Fruit fly (Drosophila melanogaster) whole organism, embryonic: ENCODE measurements around the gene galene.

ENCODE experiments used
- Ada2b ChIP-seq: fragments of 200-800 bp; sonication (Bioruptor generic); IDR thresholded peaks from 2 replicates; pipeline ENCODE4 v1.3.6; 2022; ENCODE audit warnings: missing biosample characterization, missing genetic modification characterization
- BtbVII ChIP-seq: fragments of 200-800 bp; sonication (Bioruptor generic); optimal IDR thresholded peaks from 3 replicates; lab custom pipeline; 2017; ENCODE audit warnings: missing biosample characterization, mild to moderate bottlenecking, missing genetic modification characterization
- CG10147 ChIP-seq: fragments of 200-800 bp; sonication (Bioruptor generic); optimal IDR thresholded peaks from 2 replicates; lab custom pipeline; 2019; ENCODE audit warnings: missing biosample characterization, mild to moderate bottlenecking, missing genetic modification characterization, moderate library complexity
- CG10462 ChIP-seq: fragments of 200-800 bp; sonication (Bioruptor generic); optimal IDR thresholded peaks from 2 replicates; lab custom pipeline; 2016; ENCODE audit warnings: missing biosample characterization, missing genetic modification characterization
- CG12659 ChIP-seq: fragments of 200-800 bp; sonication (Bioruptor generic); optimal IDR thresholded peaks from 3 replicates; lab custom pipeline; 2017; ENCODE audit warnings: mild to moderate bottlenecking, missing biosample characterization, missing genetic modification reagents, missing genetic modification characterization
- CG13424 ChIP-seq: fragments of 200-800 bp; sonication (Bioruptor generic); optimal IDR thresholded peaks from 2 replicates; lab custom pipeline; 2019; ENCODE audit warnings: missing biosample characterization, mild to moderate bottlenecking, missing genetic modification characterization, moderate library complexity
- CG16863 ChIP-seq: fragments of 200-800 bp; sonication (Bioruptor generic); optimal IDR thresholded peaks from 3 replicates; lab custom pipeline; 2016; ENCODE audit warnings: missing biosample characterization, missing genetic modification characterization
- CG17612 ChIP-seq: fragments of 200-800 bp; sonication (Bioruptor generic); IDR thresholded peaks from 2 replicates; pipeline ENCODE4 v1.3.6; 2022; ENCODE audit warnings: missing biosample characterization, missing genetic modification characterization
- CG17802 ChIP-seq: fragments of 200-800 bp; sonication (Bioruptor generic); optimal IDR thresholded peaks from 2 replicates; lab custom pipeline; 2018; ENCODE audit warnings: missing biosample characterization, mild to moderate bottlenecking, missing genetic modification characterization, moderate library complexity
- CG17829 ChIP-seq: fragments of 200-800 bp; optimal IDR thresholded peaks from 2 replicates; lab custom pipeline; 2019; ENCODE audit warnings: missing biosample characterization, mild to moderate bottlenecking, missing genetic modification characterization, moderate library complexity
- CG18262 ChIP-seq: fragments of 200-800 bp; optimal IDR thresholded peaks from 3 replicates; lab custom pipeline; 2019; ENCODE audit warnings: missing biosample characterization, mild to moderate bottlenecking, missing genetic modification characterization, moderate library complexity
- CG18476 ChIP-seq: fragments of 200-800 bp; sonication (Bioruptor generic); optimal IDR thresholded peaks from 2 replicates; lab custom pipeline; 2016; ENCODE audit warnings: missing biosample characterization, mild to moderate bottlenecking, missing genetic modification characterization
- CG34422 ChIP-seq: fragments of 200-800 bp; sonication (Bioruptor generic); IDR thresholded peaks from 3 replicates; pipeline ENCODE4 v1.3.6; 2022; ENCODE audit warnings: missing biosample characterization, missing genetic modification characterization
- CG5245 ChIP-seq: fragments of 200-800 bp; sonication (Bioruptor generic); optimal IDR thresholded peaks from 3 replicates; lab custom pipeline; 2016; ENCODE audit warnings: missing biosample characterization, missing genetic modification characterization
- CG6689 ChIP-seq: fragments of 200-800 bp; sonication (Bioruptor generic); IDR thresholded peaks from 2 replicates; pipeline ENCODE4 v1.3.6; 2022; ENCODE audit warnings: missing biosample characterization, missing genetic modification characterization
- CG7271 ChIP-seq: fragments of 200-800 bp; sonication (Bioruptor generic); optimal IDR thresholded peaks from 2 replicates; lab custom pipeline; 2018; ENCODE audit warnings: missing biosample characterization, mild to moderate bottlenecking, missing genetic modification characterization, moderate library complexity
- CG8359 ChIP-seq: fragments of 200-800 bp; sonication (Bioruptor generic); optimal IDR thresholded peaks from 2 replicates; lab custom pipeline; 2017; ENCODE audit warnings: missing biosample characterization, mild to moderate bottlenecking, missing genetic modification characterization, borderline replicate concordance
- CG8924 ChIP-seq: fragments of 200-800 bp; optimal IDR thresholded peaks from 3 replicates; lab custom pipeline; 2019; ENCODE audit warnings: missing biosample characterization, mild to moderate bottlenecking, missing genetic modification characterization, moderate library complexity
- CG9727 ChIP-seq: fragments of 200-800 bp; sonication (Bioruptor generic); optimal IDR thresholded peaks from 3 replicates; lab custom pipeline; 2017; ENCODE audit warnings: missing biosample characterization, mild to moderate bottlenecking, missing genetic modification characterization
- CG9876 ChIP-seq: fragments of 200-800 bp; sonication (Bioruptor generic); optimal IDR thresholded peaks from 2 replicates; lab custom pipeline; 2016; ENCODE audit warnings: missing biosample characterization, missing genetic modification characterization
- Eip74EF ChIP-seq, 2 experiments: fragments of 200-800 bp in 1 of 2; fragments of >200 bp in 1 of 2; sonication (Bioruptor generic) in 1 of 2; optimal IDR thresholded peaks; 2 replicates each; lab custom pipeline; 2017 to 2019; ENCODE audit warnings: missing biosample characterization in 2 of 2, missing genetic modification characterization in 2 of 2, mild to moderate bottlenecking in 1 of 2, moderate library complexity in 1 of 2
- Fer1 ChIP-seq: fragments of 200-800 bp; sonication (Bioruptor generic); optimal IDR thresholded peaks from 2 replicates; lab custom pipeline; 2017; ENCODE audit warnings: missing biosample characterization, mild to moderate bottlenecking, missing genetic modification characterization
- HLH3B ChIP-seq: fragments of 200-800 bp; sonication (Bioruptor generic); IDR thresholded peaks from 2 replicates; pipeline ENCODE4 v1.3.6; 2022; ENCODE audit warnings: missing biosample characterization, missing genetic modification characterization
- Lpt ChIP-seq: fragments of >200 bp; optimal IDR thresholded peaks from 2 replicates; lab custom pipeline; 2018; ENCODE audit warnings: missing biosample characterization, missing genetic modification characterization
- Mrtf ChIP-seq: fragments of 200-800 bp; sonication (Bioruptor generic); IDR thresholded peaks from 3 replicates; pipeline ENCODE4 v1.3.6; 2022; ENCODE audit warnings: missing biosample characterization, missing genetic modification characterization
- Myb ChIP-seq: fragments of 200-800 bp; sonication (Bioruptor generic); optimal IDR thresholded peaks from 2 replicates; lab custom pipeline; 2016; ENCODE audit warnings: missing biosample characterization, missing genetic modification characterization
- Spps ChIP-seq: fragments of 200-800 bp; sonication (Bioruptor generic); optimal IDR thresholded peaks from 2 replicates; lab custom pipeline; 2018; ENCODE audit warnings: missing biosample characterization, mild to moderate bottlenecking, missing genetic modification characterization
- Tbp ChIP-seq: fragments of >200 bp; optimal IDR thresholded peaks from 2 replicates; lab custom pipeline; 2018; ENCODE audit warnings: missing biosample characterization, missing genetic modification characterization
- Trl ChIP-seq, 3 experiments: fragments of >200 bp in 2 of 3; fragments of 200-800 bp in 1 of 3; sonication (Bioruptor generic) in 1 of 3; optimal IDR thresholded peaks; 2 replicates in 1 of 3; 3 replicates in 2 of 3; lab custom pipeline; 2016 to 2017; ENCODE audit warnings: missing biosample characterization in 1 of 3, missing genetic modification characterization in 1 of 3
- aop ChIP-seq: fragments of 200-800 bp; sonication (Bioruptor generic); IDR thresholded peaks from 2 replicates; pipeline ENCODE4 v1.3.6; 2022; ENCODE audit warnings: missing biosample characterization, missing genetic modification characterization
- br ChIP-seq: fragments of >200 bp; optimal IDR thresholded peaks from 2 replicates; lab custom pipeline; 2017
- cad ChIP-seq: fragments of >200 bp; optimal IDR thresholded peaks from 2 replicates; lab custom pipeline; 2017; ENCODE audit warnings: missing biosample characterization, missing genetic modification characterization
- chif ChIP-seq, 2 experiments: fragments of 200-800 bp; sonication (Bioruptor generic); optimal IDR thresholded peaks; 3 replicates each; lab custom pipeline; 2016; ENCODE audit warnings: missing biosample characterization in 2 of 2, missing genetic modification characterization in 2 of 2
- chn ChIP-seq: fragments of 200-800 bp; sonication (Bioruptor generic); optimal IDR thresholded peaks from 2 replicates; lab custom pipeline; 2016; ENCODE audit warnings: missing biosample characterization, missing genetic modification characterization
- dpn ChIP-seq, 2 experiments: fragments of 200-800 bp; sonication (Bioruptor generic); optimal IDR thresholded peaks; 3 replicates each; lab custom pipeline; 2016; ENCODE audit warnings: missing biosample characterization in 2 of 2, missing genetic modification characterization in 2 of 2
- gcm ChIP-seq: fragments of 200-800 bp; sonication (Bioruptor generic); optimal IDR thresholded peaks from 2 replicates; lab custom pipeline; 2019; ENCODE audit warnings: missing biosample characterization, mild to moderate bottlenecking, missing genetic modification characterization, moderate library complexity
- gcm2 ChIP-seq: fragments of 200-800 bp; sonication (Bioruptor generic); optimal IDR thresholded peaks from 2 replicates; lab custom pipeline; 2016; ENCODE audit warnings: missing biosample characterization, missing genetic modification characterization
- grau ChIP-seq: fragments of 200-800 bp; optimal IDR thresholded peaks from 3 replicates; lab custom pipeline; 2019; ENCODE audit warnings: missing biosample characterization, mild to moderate bottlenecking, missing genetic modification characterization, moderate library complexity
- ham ChIP-seq: fragments of 200-800 bp; sonication (Bioruptor generic); IDR thresholded peaks from 2 replicates; pipeline ENCODE4 v1.3.6; 2022; ENCODE audit warnings: missing biosample characterization, missing genetic modification characterization
- kni ChIP-seq: fragments of 200-800 bp; sonication (Bioruptor generic); optimal IDR thresholded peaks from 3 replicates; lab custom pipeline; 2017; ENCODE audit warnings: mild to moderate bottlenecking, missing biosample characterization, missing genetic modification reagents, missing genetic modification characterization
- lola ChIP-seq, 3 experiments: fragments of >200 bp in 2 of 3; fragments of 200-800 bp in 1 of 3; sonication (Bioruptor generic) in 1 of 3; optimal IDR thresholded peaks; 2 replicates each; lab custom pipeline; 2017 to 2019; ENCODE audit warnings: missing biosample characterization in 3 of 3, missing genetic modification characterization in 3 of 3, mild to moderate bottlenecking in 1 of 3, moderate library complexity in 1 of 3
- lov ChIP-seq, 2 experiments: fragments of 200-800 bp in 1 of 2; fragments of >200 bp in 1 of 2; sonication (Bioruptor generic) in 1 of 2; IDR thresholded peaks in 1 of 2; optimal IDR thresholded peaks in 1 of 2; 2 replicates in 1 of 2; 3 replicates in 1 of 2; pipeline versions ENCODE4 v1.3.6 to Lab custom; 2017 to 2022; ENCODE audit warnings: missing biosample characterization in 1 of 2, missing genetic modification characterization in 1 of 2
- oc ChIP-seq: fragments of 200-800 bp; sonication (Bioruptor generic); optimal IDR thresholded peaks from 2 replicates; lab custom pipeline; 2018; ENCODE audit warnings: missing biosample characterization, mild to moderate bottlenecking, missing genetic modification characterization, moderate library complexity
- odd ChIP-seq: fragments of 200-800 bp; sonication (Bioruptor generic); optimal IDR thresholded peaks from 2 replicates; lab custom pipeline; 2017; ENCODE audit warnings: missing biosample characterization, mild to moderate bottlenecking, missing genetic modification characterization
- pb ChIP-seq: fragments of 200-800 bp; sonication (Bioruptor generic); optimal IDR thresholded peaks from 3 replicates; lab custom pipeline; 2016; ENCODE audit warnings: missing biosample characterization, missing genetic modification characterization
- psq ChIP-seq: fragments of 200-800 bp; sonication (Bioruptor generic); optimal IDR thresholded peaks from 2 replicates; lab custom pipeline; 2017; ENCODE audit warnings: missing biosample characterization, missing genetic modification characterization
- ranshi ChIP-seq: fragments of 200-800 bp; sonication (Bioruptor generic); IDR thresholded peaks from 2 replicates; pipeline ENCODE4 v1.3.6; 2022; ENCODE audit warnings: missing biosample characterization, missing genetic modification characterization
- sens-2 ChIP-seq: fragments of 200-800 bp; sonication (Bioruptor generic); IDR thresholded peaks from 2 replicates; pipeline ENCODE4 v1.3.6; 2022; ENCODE audit warnings: missing biosample characterization, missing genetic modification characterization
- stwl ChIP-seq: fragments of 200-800 bp; sonication (Bioruptor generic); optimal IDR thresholded peaks from 3 replicates; lab custom pipeline; 2018; ENCODE audit warnings: missing biosample characterization, mild to moderate bottlenecking, missing genetic modification characterization, moderate library complexity
- toy ChIP-seq: fragments of 200-800 bp; sonication (Bioruptor generic); IDR thresholded peaks from 2 replicates; pipeline ENCODE4 v1.3.6; 2022; ENCODE audit warnings: missing biosample characterization, missing genetic modification characterization
- trem ChIP-seq: fragments of 200-800 bp; optimal IDR thresholded peaks from 3 replicates; lab custom pipeline; 2019; ENCODE audit warnings: missing biosample characterization, mild to moderate bottlenecking, missing genetic modification characterization, moderate library complexity

galene gene

DNA sequence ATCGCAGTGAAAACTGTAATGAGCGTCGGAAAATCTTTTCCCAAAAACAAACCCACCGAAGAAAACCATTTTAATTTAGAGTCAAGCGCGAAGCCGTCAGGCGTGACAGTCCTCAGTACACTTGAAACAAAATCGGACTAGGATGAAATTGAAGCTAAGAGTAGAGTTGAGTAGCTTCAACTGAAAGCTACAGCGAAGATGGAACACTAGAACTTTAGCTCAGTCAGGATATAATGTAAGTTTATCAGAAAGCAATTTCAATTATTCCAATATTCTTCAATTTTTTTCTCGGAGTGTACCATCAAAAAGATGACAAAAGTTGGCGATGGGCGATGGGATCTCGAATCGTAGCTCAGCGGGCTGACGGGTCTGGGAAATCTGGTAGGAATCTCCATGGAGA is 19.1 kb upstream of the galene start (continued):
- TF ChIP-seq Spps (tag; lab: Kevin White, UChicago) (peak; percentile 21), Eip74EF (GFP tag; optimal IDR thresholded peaks at IDR 0.05; lab: Kevin White, UChicago) (no peak), gcm (GFP tag; lab: Kevin White, UChicago) (peak; percentile 10), gcm2 (GFP tag; lab: Kevin White, UChicago) (no peak), cad (GFP tag; lab: Kevin White, UChicago) (no peak), CG10147 (GFP tag; lab: Kevin White, UChicago) (no peak), odd (GFP tag; lab: Kevin White, UChicago) (no peak), ranshi (GFP tag; lab: Robert Waterston, UW) (peak; percentile 55; the same call in 1 of the 2 replicates), CG6689 (peak; percentile 59; the same call in 1 of the 2 replicates), Trl (optimal IDR thresholded peaks at IDR 0.05; lab: Kevin White, UChicago) (no peak), Trl (GFP tag; optimal IDR thresholded peaks at IDR 0.05; lab: Kevin White, UChicago) (peak; percentile 2), stwl (tag; lab: Kevin White, UChicago) (no peak), CG8924 (tag; lab: Kevin White, UChicago) (peak; percentile 34), Lpt (GFP tag; lab: Kevin White, UChicago) (no peak), CG18262 (tag; lab: Kevin White, UChicago) (peak; percentile 59), pb (GFP tag; lab: Kevin White, UChicago) (no peak), Fer1 (no peak), Mrtf (GFP tag; lab: Robert Waterston, UW) (no peak), CG34422 (no peak), CG18476 (GFP tag; lab: Kevin White, UChicago) (peak; percentile 18), Ada2b (GFP tag; lab: Robert Waterston, UW) (peak; percentile 67), psq (GFP tag; lab: Kevin White, UChicago) (no peak), kni (GFP tag; lab: Kevin White, UChicago) (no peak), sens-2 (GFP tag; lab: Robert Waterston, UW) (no peak), CG10462 (GFP tag; lab: Kevin White, UChicago) (no peak), CG9876 (GFP tag; lab: Kevin White, UChicago) (no peak), CG17612 (GFP tag; lab: Robert Waterston, UW) (no peak), grau (peak; percentile 44), aop (GFP tag; lab: Robert Waterston, UW) (no peak), Tbp (no peak), CG17829 (tag; lab: Kevin White, UChicago) (peak; percentile 48), Myb (GFP tag; lab: Kevin White, UChicago) (no peak), chn (GFP tag; lab: Kevin White, UChicago) (peak; percentile 15), toy (GFP tag; lab: Robert Waterston, UW) (no peak), lola (GFP tag; optimal IDR thresholded peaks at IDR 0.05; lab: Kevin White, UChicago) (peak in 1 of 3 experiments; percentile 44), ham (GFP tag; lab: Robert Waterston, UW) (no peak), CG8359 (GFP tag; lab: Kevin White, UChicago) (peak; percentile 21), chif (GFP tag; optimal IDR thresholded peaks at IDR 0.05; lab: Kevin White, UChicago) (peak; percentile 33 to 44), trem (tag; lab: Kevin White, UChicago) (peak; percentile 54), CG7271 (tag; lab: Kevin White, UChicago) (no peak), lov (optimal IDR thresholded peaks at IDR 0.05; lab: Kevin White, UChicago) (no peak), lov (GFP tag; IDR thresholded peaks at IDR 0.05; lab: Robert Waterston, UW) (no peak), CG5245 (GFP tag; lab: Kevin White, UChicago) (peak; percentile 55), HLH3B (GFP tag; lab: Robert Waterston, UW) (peak; percentile 64; the same call in 1 of the 2 replicates), CG17802 (no peak), oc (tag; lab: Kevin White, UChicago) (no peak), CG9727 (GFP tag; lab: Kevin White, UChicago) (peak; percentile 9), CG12659 (GFP tag; lab: Kevin White, UChicago) (peak; percentile 1), BtbVII (GFP tag; lab: Kevin White, UChicago) (no peak), br (no peak), CG13424 (tag; lab: Kevin White, UChicago) (peak; percentile 42), CG16863 (GFP tag; lab: Kevin White, UChicago) (no peak), dpn (GFP tag; optimal IDR thresholded peaks at IDR 0.05; lab: Kevin White, UChicago) (peak; percentile 16 to 39)
